Worm (Caenorhabditis elegans) whole organism, L2 larva: ENCODE data around the gene mtm-9.
A peak's percentile ranks its signal among the peaks of the same experiment; 100 is the strongest.

Experiments
- C34F6.9 ChIP-seq: fragments of 150-350 bp; optimal IDR thresholded peaks from 2 replicates; lab custom pipeline; 2014; ENCODE audit warnings: missing biosample characterization, missing genetic modification characterization
- F13H6.1 ChIP-seq: sonication (generic microtip); optimal IDR thresholded peaks from 2 replicates; lab custom pipeline; 2016; ENCODE audit warnings: missing genetic modification characterization, missing compliant biosample characterization
- R02D3.7 ChIP-seq: fragments of 150-350 bp; optimal IDR thresholded peaks from 2 replicates; lab custom pipeline; 2014; ENCODE audit warnings: missing biosample characterization, missing genetic modification characterization
- Y55F3AM.14 ChIP-seq: fragments of 200-800 bp; sonication (Bioruptor generic); optimal IDR thresholded peaks from 2 replicates; lab custom pipeline; 2018; ENCODE audit warnings: mild to moderate bottlenecking, missing genetic modification characterization, missing compliant biosample characterization
- ZK546.5 ChIP-seq: sonication (generic microtip); optimal IDR thresholded peaks from 2 replicates; lab custom pipeline; 2017; ENCODE audit warnings: missing biosample characterization, missing genetic modification characterization
- ama-1 ChIP-seq: fragments of 150-350 bp; optimal IDR thresholded peaks from 2 replicates; lab custom pipeline; 2018; ENCODE audit warnings: inconsistent platforms
- blmp-1 ChIP-seq: sonication (generic microtip); optimal IDR thresholded peaks from 2 replicates; lab custom pipeline; 2017; ENCODE audit warnings: missing genetic modification characterization, mild to moderate bottlenecking, missing compliant biosample characterization, antibody characterized with exemption, moderate library complexity; ENCODE audit not compliant: insufficient read depth
- ceh-16 ChIP-seq: fragments of 150-350 bp; optimal IDR thresholded peaks from 2 replicates; lab custom pipeline; 2014; ENCODE audit warnings: missing biosample characterization, missing genetic modification characterization
- ceh-82 ChIP-seq: fragments of 150-350 bp; optimal IDR thresholded peaks from 2 replicates; lab custom pipeline; 2014; ENCODE audit warnings: missing biosample characterization, missing genetic modification characterization
- crh-2 ChIP-seq: sonication (generic microtip); optimal IDR thresholded peaks from 2 replicates; lab custom pipeline; 2017; ENCODE audit warnings: missing biosample characterization, missing genetic modification characterization
- dmd-4 ChIP-seq: sonication (generic microtip); optimal IDR thresholded peaks from 2 replicates; lab custom pipeline; 2017; ENCODE audit warnings: missing biosample characterization, missing genetic modification characterization
- egl-27 ChIP-seq: sonication (generic microtip); optimal IDR thresholded peaks from 3 replicates; lab custom pipeline; 2017; ENCODE audit warnings: missing biosample characterization, missing genetic modification reagents, missing genetic modification characterization
- elt-1 ChIP-seq: fragments of 150-350 bp; optimal IDR thresholded peaks from 2 replicates; lab custom pipeline; 2014; ENCODE audit warnings: missing biosample characterization, missing genetic modification characterization
- elt-3 ChIP-seq: sonication (generic microtip); optimal IDR thresholded peaks from 2 replicates; lab custom pipeline; 2017; ENCODE audit warnings: missing biosample characterization, missing genetic modification characterization
- fos-1 ChIP-seq: fragments of 150-350 bp; optimal IDR thresholded peaks from 2 replicates; lab custom pipeline; 2014; ENCODE audit warnings: missing biosample characterization, missing genetic modification characterization
- gmeb-1 ChIP-seq: fragments of 150-350 bp; optimal IDR thresholded peaks from 2 replicates; lab custom pipeline; 2014; ENCODE audit warnings: missing biosample characterization, missing genetic modification characterization
- lin-13 ChIP-seq: fragments of 150-350 bp; optimal IDR thresholded peaks from 2 replicates; lab custom pipeline; 2014; ENCODE audit warnings: missing biosample characterization, missing genetic modification reagents, missing genetic modification characterization
- lin-39 ChIP-seq: fragments of 150-350 bp; optimal IDR thresholded peaks from 2 replicates; lab custom pipeline; 2014; ENCODE audit warnings: missing biosample characterization, missing genetic modification reagents, missing genetic modification characterization
- lsy-2 ChIP-seq, 2 experiments: fragments of 150-350 bp in 1 of 2; sonication (generic microtip) in 1 of 2; optimal IDR thresholded peaks; 2 replicates each; lab custom pipeline; 2014 to 2017; ENCODE audit warnings: missing biosample characterization in 2 of 2, missing genetic modification characterization in 2 of 2
- mbf-1 ChIP-seq: sonication (generic microtip); optimal IDR thresholded peaks from 2 replicates; lab custom pipeline; 2017; ENCODE audit warnings: missing biosample characterization, missing genetic modification characterization
- mdl-1 ChIP-seq, 2 experiments: fragments of 150-350 bp in 1 of 2; sonication (generic microtip) in 1 of 2; optimal IDR thresholded peaks; 2 replicates each; lab custom pipeline; 2017; ENCODE audit warnings: missing biosample characterization in 2 of 2, missing genetic modification characterization in 2 of 2
- nhr-11 ChIP-seq: fragments of 150-350 bp; optimal IDR thresholded peaks from 2 replicates; lab custom pipeline; 2014; ENCODE audit warnings: missing biosample characterization, missing genetic modification characterization
- nhr-12 ChIP-seq: fragments of 150-350 bp; optimal IDR thresholded peaks from 2 replicates; lab custom pipeline; 2014; ENCODE audit warnings: missing biosample characterization, missing genetic modification characterization
- nhr-21 ChIP-seq: fragments of 150-350 bp; optimal IDR thresholded peaks from 2 replicates; lab custom pipeline; 2014; ENCODE audit warnings: missing biosample characterization, missing genetic modification characterization
- nhr-23 ChIP-seq: fragments of 150-350 bp; optimal IDR thresholded peaks from 2 replicates; lab custom pipeline; 2014; ENCODE audit warnings: missing biosample characterization, missing genetic modification reagents, missing genetic modification characterization
- nhr-25 ChIP-seq: fragments of 150-350 bp; sonication (generic microtip); optimal IDR thresholded peaks from 3 replicates; lab custom pipeline; 2014; ENCODE audit warnings: missing biosample characterization, missing genetic modification characterization
- nhr-77 ChIP-seq: fragments of 150-350 bp; optimal IDR thresholded peaks from 2 replicates; lab custom pipeline; 2014; ENCODE audit warnings: missing biosample characterization, missing genetic modification characterization
- peb-1 ChIP-seq: fragments of 150-350 bp; optimal IDR thresholded peaks from 2 replicates; lab custom pipeline; 2014; ENCODE audit warnings: missing biosample characterization, missing genetic modification characterization
- skn-1 ChIP-seq: sonication (generic microtip); optimal IDR thresholded peaks from 2 replicates; lab custom pipeline; 2017; ENCODE audit warnings: missing biosample characterization, missing genetic modification characterization
- sma-3 ChIP-seq: sonication (generic microtip); optimal IDR thresholded peaks from 2 replicates; lab custom pipeline; 2016; ENCODE audit warnings: missing genetic modification reagents, missing genetic modification characterization, missing compliant biosample characterization
- sma-9 ChIP-seq, 2 experiments: fragments of 150-350 bp in 1 of 2; sonication (generic microtip) in 1 of 2; optimal IDR thresholded peaks; 2 replicates each; lab custom pipeline; 2014 to 2016; ENCODE audit warnings: missing genetic modification characterization in 2 of 2, mild to moderate bottlenecking in 1 of 2, missing biosample characterization in 1 of 2, missing compliant biosample characterization in 1 of 2, missing genetic modification reagents in 1 of 2, moderate library complexity in 1 of 2
- snpc-4 ChIP-seq: fragments of 150-350 bp; optimal IDR thresholded peaks from 2 replicates; lab custom pipeline; 2014; ENCODE audit warnings: missing biosample characterization, missing genetic modification characterization
- unc-39 ChIP-seq: fragments of 150-350 bp; optimal IDR thresholded peaks from 2 replicates; lab custom pipeline; 2014; ENCODE audit warnings: missing biosample characterization, missing genetic modification characterization
- unc-55 ChIP-seq: fragments of 150-350 bp; sonication (generic microtip); optimal IDR thresholded peaks from 3 replicates; lab custom pipeline; 2014; ENCODE audit warnings: missing biosample characterization, missing genetic modification reagents, missing genetic modification characterization
- unc-62 ChIP-seq: fragments of 150-350 bp; optimal IDR thresholded peaks from 2 replicates; lab custom pipeline; 2014; ENCODE audit warnings: missing biosample characterization, missing genetic modification reagents, missing genetic modification characterization
- ztf-11 ChIP-seq: sonication (generic microtip); optimal IDR thresholded peaks from 2 replicates; lab custom pipeline; 2017; ENCODE audit warnings: missing biosample characterization, missing genetic modification characterization
- ztf-4 ChIP-seq: fragments of 150-350 bp; optimal IDR thresholded peaks from 2 replicates; lab custom pipeline; 2014; ENCODE audit warnings: missing biosample characterization, missing genetic modification characterization

Gene mtm-9

ce11 chrV:3693657-3694056 lies 49.7 kb upstream of the mtm-9 start:
- TF ChIP-seq fos-1 (tag; lab: Kevin White, UChicago) (peak; percentile 15), C34F6.9 (tag; lab: Kevin White, UChicago) (no peak)

ce11 chrV:3695254-3695653 lies 48.1 kb upstream of the mtm-9 start:
- TF ChIP-seq crh-2 (tag; lab: Kevin White, UChicago) (no peak), ama-1 (no peak), peb-1 (tag; lab: Kevin White, UChicago) (no peak), mdl-1 (tag; optimal IDR thresholded peaks at IDR 0.05; lab: Kevin White, UChicago) (no peak), elt-3 (tag; lab: Kevin White, UChicago) (no peak), nhr-25 (tag; lab: Kevin White, UChicago) (no peak), ceh-82 (tag; lab: Kevin White, UChicago) (no peak), unc-55 (no peak), ceh-16 (tag; lab: Kevin White, UChicago) (no peak), nhr-11 (no peak), Y55F3AM.14 (GFP tag; lab: Kevin White, UChicago) (no peak), ZK546.5 (tag; lab: Kevin White, UChicago) (no peak), nhr-12 (tag; lab: Kevin White, UChicago) (no peak), sma-9 (GFP tag; optimal IDR thresholded peaks at IDR 0.05; lab: Kevin White, UChicago) (peak; percentile 1), sma-9 (tag; optimal IDR thresholded peaks at IDR 0.05; lab: Kevin White, UChicago) (no peak), lin-39 (tag; lab: Kevin White, UChicago) (no peak), F13H6.1 (tag; lab: Kevin White, UChicago) (peak; percentile 1), C34F6.9 (tag; lab: Kevin White, UChicago) (no peak), nhr-23 (no peak), blmp-1 (tag; lab: Kevin White, UChicago) (no peak), lin-13 (no peak), lsy-2 (tag; optimal IDR thresholded peaks at IDR 0.05; lab: Kevin White, UChicago) (peak in 1 of 2 experiments; percentile 26), egl-27 (tag; lab: Kevin White, UChicago) (no peak), R02D3.7 (tag; lab: Kevin White, UChicago) (no peak), nhr-77 (tag; lab: Kevin White, UChicago) (no peak)

ce11 chrV:3697071-3697470 lies 46.3 kb upstream of the mtm-9 start:
- TF ChIP-seq gmeb-1 (peak; percentile 39), nhr-77 (tag; lab: Kevin White, UChicago) (no peak), sma-3 (peak; percentile 26), unc-62 (GFP tag; lab: Kevin White, UChicago) (no peak), F13H6.1 (tag; lab: Kevin White, UChicago) (peak; percentile 50), dmd-4 (tag; lab: Kevin White, UChicago) (no peak), nhr-21 (tag; lab: Kevin White, UChicago) (no peak), ztf-11 (no peak), peb-1 (tag; lab: Kevin White, UChicago) (no peak), ZK546.5 (tag; lab: Kevin White, UChicago) (no peak), fos-1 (tag; lab: Kevin White, UChicago) (peak; percentile 60), lsy-2 (tag; optimal IDR thresholded peaks at IDR 0.05; lab: Kevin White, UChicago) (peak in 1 of 2 experiments; percentile 45), unc-39 (tag; lab: Kevin White, UChicago) (no peak), mdl-1 (tag; optimal IDR thresholded peaks at IDR 0.05; lab: Kevin White, UChicago) (no peak), nhr-25 (tag; lab: Kevin White, UChicago) (no peak), skn-1 (no peak), R02D3.7 (tag; lab: Kevin White, UChicago) (no peak), ztf-4 (tag; lab: Kevin White, UChicago) (no peak), lin-13 (no peak), nhr-12 (tag; lab: Kevin White, UChicago) (no peak), snpc-4 (tag; lab: Kevin White, UChicago) (no peak), egl-27 (tag; lab: Kevin White, UChicago) (no peak), crh-2 (tag; lab: Kevin White, UChicago) (peak; percentile 59), nhr-23 (no peak), nhr-11 (no peak), ama-1 (no peak), elt-1 (tag; lab: Kevin White, UChicago) (no peak), blmp-1 (tag; lab: Kevin White, UChicago) (no peak), Y55F3AM.14 (GFP tag; lab: Kevin White, UChicago) (no peak), sma-9 (GFP tag; optimal IDR thresholded peaks at IDR 0.05; lab: Kevin White, UChicago) (peak; percentile 72), sma-9 (tag; optimal IDR thresholded peaks at IDR 0.05; lab: Kevin White, UChicago) (no peak), mbf-1 (tag; lab: Kevin White, UChicago) (no peak)
- TF ChIP-seq, all 48 proteins: peak for 7
